Fruit fly (Drosophila melanogaster) Kc167 (cell line): ENCODE data around the gene eIF4G2.

ENCODE experiments used
- Myc ChIP-seq: fragments of >200 bp; optimal IDR thresholded peaks from 2 replicates; lab custom pipeline; 2017; ENCODE audit warnings: missing external identifiers
- h ChIP-seq: fragments of >200 bp; optimal IDR thresholded peaks from 3 replicates; lab custom pipeline; 2018; ENCODE audit warnings: missing external identifiers
- insv ChIP-seq: fragments of >200 bp; optimal IDR thresholded peaks from 3 replicates; lab custom pipeline; 2018; ENCODE audit warnings: missing external identifiers

DNA sequence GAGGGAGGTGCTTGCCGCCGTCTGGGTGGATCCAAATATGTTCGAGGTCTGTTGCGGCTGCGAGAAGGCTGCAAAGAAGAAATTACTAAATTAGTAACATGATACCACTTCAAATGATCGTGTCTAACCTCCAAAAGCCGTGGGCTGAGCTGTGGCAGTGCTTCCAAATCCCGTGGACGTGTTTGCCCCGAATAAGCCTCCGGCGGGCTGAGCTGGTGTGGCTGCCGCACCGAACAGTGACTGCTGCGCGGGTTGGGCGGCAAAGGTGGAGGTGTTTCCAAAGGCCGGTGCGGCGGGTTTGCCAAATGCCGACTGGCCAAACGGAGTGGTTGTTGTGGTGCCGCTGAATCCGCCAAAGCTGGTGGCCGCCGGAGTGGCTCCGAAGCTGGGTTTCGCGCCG lies 38.3 kb downstream of the eIF4G2 start:
- TF ChIP-seq h (lab: Kevin White, UChicago) (no peak), insv (lab: Kevin White, UChicago) (no peak), Myc (lab: Kevin White, UChicago) (no peak)
